Worm (Caenorhabditis elegans) whole organism, L4 larva: ENCODE measurements around the gene srw-57.

Experiments used
- Y48G9A.11 ChIP-seq: fragments of 200-800 bp; sonication (Bioruptor generic); IDR thresholded peaks from 2 replicates; pipeline ENCODE4 v1.3.6; 2022; ENCODE audit warnings: missing genetic modification reagents, missing genetic modification characterization, missing compliant biosample characterization
- ceh-20 ChIP-seq: fragments of 200-800 bp; sonication (Bioruptor generic); IDR thresholded peaks from 2 replicates; pipeline ENCODE4 v1.3.6; 2022; ENCODE audit warnings: missing genetic modification reagents, missing genetic modification characterization, missing compliant biosample characterization
- ceh-28 ChIP-seq: fragments of 150-350 bp; optimal IDR thresholded peaks from 2 replicates; lab custom pipeline; 2014; ENCODE audit warnings: missing biosample characterization, missing genetic modification reagents, missing genetic modification characterization
- daf-16 ChIP-seq, 3 experiments: sonication (generic microtip); optimal IDR thresholded peaks; 2 replicates each; lab custom pipeline; 2016 to 2017; ENCODE audit warnings: missing genetic modification characterization in 3 of 3, missing genetic modification reagents in 3 of 3, mild to moderate bottlenecking in 2 of 3, missing compliant biosample characterization in 2 of 3, missing biosample characterization in 1 of 3, moderate library complexity in 1 of 3
- dmd-8 ChIP-seq: fragments of 200-800 bp; sonication (Bioruptor generic); IDR thresholded peaks from 2 replicates; pipeline ENCODE4 v1.3.6; 2022; ENCODE audit warnings: missing genetic modification characterization, missing compliant biosample characterization
- lin-15B ChIP-seq: fragments of 150-350 bp; sonication (generic microtip); optimal IDR thresholded peaks from 3 replicates; lab custom pipeline; 2014; ENCODE audit warnings: missing biosample characterization, missing genetic modification characterization
- madf-5 ChIP-seq, 2 experiments: fragments of 200-800 bp; sonication (Bioruptor generic); IDR thresholded peaks; 2 replicates each; pipeline ENCODE4 v1.3.6; 2022; ENCODE audit warnings: missing compliant biosample characterization in 2 of 2, missing genetic modification characterization in 2 of 2
- nhr-41 ChIP-seq: fragments of 200-800 bp; sonication (Bioruptor generic); IDR thresholded peaks from 2 replicates; pipeline ENCODE4 v1.3.6; 2022; ENCODE audit warnings: missing genetic modification reagents, missing genetic modification characterization, missing compliant biosample characterization
- pha-4 ChIP-seq, 2 experiments: fragments of 150-350 bp in 1 of 2; fragments of 200-800 bp in 1 of 2; sonication (Bioruptor generic) in 1 of 2; IDR thresholded peaks in 1 of 2; optimal IDR thresholded peaks in 1 of 2; 2 replicates each; pipeline versions ENCODE4 v1.3.6 to Lab custom; 2014 to 2022; ENCODE audit warnings: missing genetic modification characterization in 2 of 2, missing genetic modification reagents in 2 of 2, missing biosample characterization in 1 of 2, missing compliant biosample characterization in 1 of 2
- skn-1 ChIP-seq: fragments of 150-350 bp; optimal IDR thresholded peaks from 2 replicates; lab custom pipeline; 2014; ENCODE audit warnings: missing biosample characterization, missing genetic modification characterization
- snpc-4 ChIP-seq: fragments of 150-350 bp; optimal IDR thresholded peaks from 2 replicates; lab custom pipeline; 2014; ENCODE audit warnings: missing biosample characterization, missing genetic modification characterization

ce11 chrV:15922979-15923378 is 31.9 kb downstream of the srw-57 start, which contains the start of gene F35E8.13:
- TF ChIP-seq ceh-28 (tag; lab: Kevin White, UChicago), result no peak
- no peak for TF ChIP-seq pha-4 (GFP tag; IDR thresholded peaks at IDR 0.05; lab: Robert Waterston, UW)
- TF ChIP-seq pha-4 (tag; optimal IDR thresholded peaks at IDR 0.05; lab: Kevin White, UChicago), result no peak
- no peak for TF ChIP-seq madf-5 (GFP tag; IDR thresholded peaks at IDR 0.05; lab: Robert Waterston, UW)
- TF ChIP-seq nhr-41 (GFP tag; lab: Robert Waterston, UW), result no peak
- TF ChIP-seq lin-15B (tag; lab: Kevin White, UChicago), result no peak
- TF ChIP-seq snpc-4 (tag; lab: Kevin White, UChicago), result no peak
- no peak for TF ChIP-seq daf-16 (GFP tag; optimal IDR thresholded peaks at IDR 0.05; lab: Kevin White, UChicago)
- TF ChIP-seq daf-16 (tag; optimal IDR thresholded peaks at IDR 0.05; lab: Kevin White, UChicago), result no peak
- TF ChIP-seq ceh-20 (GFP tag; lab: Robert Waterston, UW), result no peak
- no peak for TF ChIP-seq Y48G9A.11 (GFP tag; lab: Robert Waterston, UW)
- no peak for TF ChIP-seq dmd-8 (GFP tag; lab: Robert Waterston, UW)
- no peak for TF ChIP-seq skn-1 (tag; lab: Kevin White, UChicago)
